Fruit fly (Drosophila melanogaster): ENCODE results near the gene CG42674.
A peak's percentile ranks its signal among the peaks of the same experiment; 100 is the strongest.

The CG42674 gene

DNA sequence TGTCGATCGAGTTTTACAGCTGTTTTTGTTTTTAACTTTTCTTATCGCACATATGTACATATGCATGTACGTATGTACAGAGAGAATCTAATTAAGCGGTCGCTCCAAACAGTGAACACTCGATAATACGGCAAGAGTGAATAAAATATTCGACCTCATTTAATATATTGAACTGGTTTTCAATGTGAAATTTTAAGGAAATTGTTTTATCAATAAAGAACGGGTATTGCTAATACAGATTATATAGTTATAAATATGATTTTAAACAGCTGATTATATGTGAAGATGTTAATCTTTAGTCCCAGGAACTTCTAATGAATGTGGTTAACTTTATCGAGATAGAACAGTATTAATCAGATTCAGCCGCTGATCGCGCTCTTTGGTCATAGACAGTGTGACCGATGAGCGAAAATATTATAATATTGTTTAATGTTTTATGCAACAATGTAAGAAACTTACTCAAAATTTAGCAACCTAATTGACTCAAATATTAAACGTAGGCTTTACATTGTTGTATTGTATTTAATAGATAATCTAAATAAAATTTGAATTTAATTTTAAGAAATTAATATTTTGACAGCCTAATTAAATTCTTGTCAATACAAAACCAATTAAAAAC lies 57.4 kb downstream of the CG42674 start, which contains the start of gene CG7328:
Gene CG7328 (minus strand): TSS at position 19 of the 619 bp plus-strand sequence.
- TF ChIP-seq Abd-B (GFP tag; optimal IDR thresholded peaks at IDR 0.05) (no peak), jim (GFP tag; optimal IDR thresholded peaks at IDR 0.05) (no peak), Hr78 (GFP tag; optimal IDR thresholded peaks at IDR 0.05) (no peak), Vsx2 (GFP tag; optimal IDR thresholded peaks at IDR 0.05; ENCODE audit: partially characterized antibody) (no peak), ey (GFP tag; optimal IDR thresholded peaks at IDR 0.05) (peak; percentile 80), lola (GFP tag; optimal IDR thresholded peaks at IDR 0.05) (no peak), N (GFP tag; optimal IDR thresholded peaks at IDR 0.05) (no peak), h (GFP tag; optimal IDR thresholded peaks at IDR 0.05) (peak; percentile 84), brk (GFP tag; optimal IDR thresholded peaks at IDR 0.05) (no peak), CG9705 (GFP tag; optimal IDR thresholded peaks at IDR 0.05) (no peak), Dfd (GFP tag; optimal IDR thresholded peaks at IDR 0.05) (no peak), Rel (GFP tag; optimal IDR thresholded peaks at IDR 0.05) (no peak), Rel (tag; optimal IDR thresholded peaks at IDR 0.05) (no peak), rgr (GFP tag; optimal IDR thresholded peaks at IDR 0.05) (peak; percentile 84), foxo (GFP tag; optimal IDR thresholded peaks at IDR 0.05) (no peak), Mio (GFP tag; optimal IDR thresholded peaks at IDR 0.05) (no peak), usp (GFP tag; optimal IDR thresholded peaks at IDR 0.05) (no peak), dmrt93B (GFP tag; optimal IDR thresholded peaks at IDR 0.05) (peak; percentile 49), OdsH (GFP tag; optimal IDR thresholded peaks at IDR 0.05) (peak; percentile 84), dsf (GFP tag; optimal IDR thresholded peaks at IDR 0.05; ENCODE audit: borderline replicate concordance) (no peak), sv (GFP tag; optimal IDR thresholded peaks at IDR 0.05) (peak; percentile 25), pan (optimal IDR thresholded peaks at IDR 0.05) (no peak), Jra (GFP tag; optimal IDR thresholded peaks at IDR 0.05) (no peak), psq (GFP tag; optimal IDR thresholded peaks at IDR 0.05) (peak; percentile 65), Hr83 (GFP tag; optimal IDR thresholded peaks at IDR 0.05; ENCODE audit: poor library complexity, severe bottlenecking) (no peak), CG32264 (GFP tag; optimal IDR thresholded peaks at IDR 0.05) (no peak), br (GFP tag; optimal IDR thresholded peaks at IDR 0.05) (peak; percentile 71), GATAd (GFP tag; optimal IDR thresholded peaks at IDR 0.05) (peak; percentile 6), CrebA (GFP tag; optimal IDR thresholded peaks at IDR 0.05; ENCODE audit: borderline replicate concordance) (no peak), sage (GFP tag; optimal IDR thresholded peaks at IDR 0.05) (no peak), woc (GFP tag; optimal IDR thresholded peaks at IDR 0.05) (peak; percentile 77), Sp1 (GFP tag; optimal IDR thresholded peaks at IDR 0.05) (peak; percentile 82), Myc (optimal IDR thresholded peaks at IDR 0.05) (no peak), Dif (GFP tag; optimal IDR thresholded peaks at IDR 0.05; ENCODE audit: partially characterized antibody) (no peak), HLH106 (tag; optimal IDR thresholded peaks at IDR 0.05) (peak; percentile 83), Hnf4 (GFP tag; optimal IDR thresholded peaks at IDR 0.05) (no peak), fru (GFP tag; optimal IDR thresholded peaks at IDR 0.05) (peak; percentile 69), tai (GFP tag; optimal IDR thresholded peaks at IDR 0.05) (no peak), dl (GFP tag; optimal IDR thresholded peaks at IDR 0.05; ENCODE audit: insufficient read depth in 1 of 2, partially characterized antibody in 2 of 2) (no peak)

DNA sequence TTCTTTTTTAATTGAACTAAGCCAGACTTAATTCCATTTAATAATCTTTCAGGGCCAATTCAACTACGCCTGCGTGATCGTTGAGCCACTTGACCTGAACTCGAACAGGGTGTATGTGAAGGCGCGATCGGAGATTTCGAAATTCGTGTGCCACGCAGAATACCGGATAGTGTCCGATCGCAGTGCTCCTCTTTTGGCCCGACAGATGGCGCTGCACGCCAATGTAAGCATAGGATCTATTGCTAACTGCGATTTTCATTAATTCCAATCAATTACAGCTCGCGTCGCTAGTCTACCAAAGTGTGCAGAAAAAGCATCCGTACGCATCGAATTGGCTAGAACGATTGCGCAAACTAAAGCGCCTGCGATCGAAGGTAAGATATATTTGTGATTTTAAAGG lies 59.8 kb downstream of the CG42674 start:
- no peak for TF ChIP-seq rgr (GFP tag; optimal IDR thresholded peaks at IDR 0.05)
- TF ChIP-seq GATAd (GFP tag; optimal IDR thresholded peaks at IDR 0.05) = no peak
- TF ChIP-seq usp (GFP tag; optimal IDR thresholded peaks at IDR 0.05) = no peak
- TF ChIP-seq brk (GFP tag; optimal IDR thresholded peaks at IDR 0.05) = no peak
- no peak for TF ChIP-seq Abd-B (GFP tag; optimal IDR thresholded peaks at IDR 0.05)
- TF ChIP-seq foxo (GFP tag; optimal IDR thresholded peaks at IDR 0.05) = no peak
- TF ChIP-seq CrebA (GFP tag; optimal IDR thresholded peaks at IDR 0.05; ENCODE audit: borderline replicate concordance) = no peak
- no peak for TF ChIP-seq Sp1 (GFP tag; optimal IDR thresholded peaks at IDR 0.05)
- no peak for TF ChIP-seq pan (optimal IDR thresholded peaks at IDR 0.05)
- no peak for TF ChIP-seq tai (GFP tag; optimal IDR thresholded peaks at IDR 0.05)
- TF ChIP-seq lola (GFP tag; optimal IDR thresholded peaks at IDR 0.05) = no peak

Data from whole organism, wandering third instar larva.